Worm (Caenorhabditis elegans) whole organism, L3 larva: ENCODE results near the gene ZK1248.19.

Source experiments
- R02D3.7 ChIP-seq: fragments of 150-350 bp; optimal IDR thresholded peaks from 2 replicates; lab custom pipeline; 2014; ENCODE audit warnings: missing biosample characterization, missing genetic modification characterization
- ZK546.5 ChIP-seq: sonication (generic microtip); optimal IDR thresholded peaks from 2 replicates; lab custom pipeline; 2017; ENCODE audit warnings: missing biosample characterization, missing genetic modification characterization
- ama-1 ChIP-seq: fragments of 150-350 bp; optimal IDR thresholded peaks from 2 replicates; lab custom pipeline; 2018
- ceh-16 ChIP-seq: sonication (generic microtip); optimal IDR thresholded peaks from 2 replicates; lab custom pipeline; 2017; ENCODE audit warnings: missing biosample characterization, missing genetic modification characterization
- ceh-9 ChIP-seq: sonication (generic microtip); optimal IDR thresholded peaks from 2 replicates; lab custom pipeline; 2018; ENCODE audit warnings: missing biosample characterization, missing genetic modification characterization
- daf-12 ChIP-seq: fragments of 150-350 bp; optimal IDR thresholded peaks from 2 replicates; lab custom pipeline; 2014; ENCODE audit warnings: missing biosample characterization, missing genetic modification reagents, missing genetic modification characterization
- egl-5 ChIP-seq: fragments of 150-350 bp; optimal IDR thresholded peaks from 2 replicates; lab custom pipeline; 2017; ENCODE audit warnings: missing biosample characterization, missing genetic modification reagents, missing genetic modification characterization, inconsistent platforms
- elt-2 ChIP-seq: sonication (generic microtip); optimal IDR thresholded peaks from 2 replicates; lab custom pipeline; 2016; ENCODE audit warnings: missing genetic modification reagents, mild to moderate bottlenecking, missing genetic modification characterization, missing compliant biosample characterization
- elt-3 ChIP-seq, 3 experiments: fragments of 150-350 bp in 1 of 3; sonication (generic microtip) in 2 of 3; optimal IDR thresholded peaks; 2 replicates in 2 of 3; 4 replicates in 1 of 3; lab custom pipeline; 2014 to 2017; ENCODE audit warnings: missing biosample characterization in 3 of 3, missing genetic modification characterization in 3 of 3
- eor-1 ChIP-seq, 2 experiments: fragments of 150-350 bp; optimal IDR thresholded peaks; 2 replicates each; lab custom pipeline; 2014 to 2018; ENCODE audit warnings: missing biosample characterization in 2 of 2, missing genetic modification characterization in 2 of 2
- fkh-10 ChIP-seq: sonication (generic microtip); optimal IDR thresholded peaks from 2 replicates; lab custom pipeline; 2017; ENCODE audit warnings: missing biosample characterization, missing genetic modification reagents, missing genetic modification characterization
- fkh-2 ChIP-seq: fragments of 150-350 bp; optimal IDR thresholded peaks from 2 replicates; lab custom pipeline; 2014; ENCODE audit warnings: missing biosample characterization, missing genetic modification reagents, missing genetic modification characterization
- fos-1 ChIP-seq: fragments of 150-350 bp; optimal IDR thresholded peaks from 2 replicates; lab custom pipeline; 2014; ENCODE audit warnings: missing biosample characterization, missing genetic modification characterization
- hmg-11 ChIP-seq: sonication (generic microtip); optimal IDR thresholded peaks from 2 replicates; lab custom pipeline; 2016; ENCODE audit warnings: missing genetic modification characterization, missing compliant biosample characterization
- jun-1 ChIP-seq: fragments of 150-350 bp; optimal IDR thresholded peaks from 2 replicates; lab custom pipeline; 2014; ENCODE audit warnings: missing biosample characterization, missing genetic modification reagents, missing genetic modification characterization
- lin-15B ChIP-seq: fragments of 150-350 bp; optimal IDR thresholded peaks from 2 replicates; lab custom pipeline; 2014; ENCODE audit warnings: missing biosample characterization, missing genetic modification characterization
- lsy-12 ChIP-seq: sonication (generic microtip); optimal IDR thresholded peaks from 2 replicates; lab custom pipeline; 2016; ENCODE audit warnings: mild to moderate bottlenecking, missing genetic modification characterization, missing compliant biosample characterization
- mdl-1 ChIP-seq: fragments of 150-350 bp; optimal IDR thresholded peaks from 2 replicates; lab custom pipeline; 2014; ENCODE audit warnings: missing biosample characterization, missing genetic modification characterization
- mml-1 ChIP-seq: fragments of 150-350 bp; sonication (generic microtip); optimal IDR thresholded peaks from 3 replicates; lab custom pipeline; 2014; ENCODE audit warnings: missing biosample characterization, missing genetic modification characterization
- nhr-11 ChIP-seq: fragments of 150-350 bp; optimal IDR thresholded peaks from 2 replicates; lab custom pipeline; 2014; ENCODE audit warnings: missing biosample characterization, missing genetic modification characterization
- nhr-12 ChIP-seq: fragments of 150-350 bp; optimal IDR thresholded peaks from 2 replicates; lab custom pipeline; 2014; ENCODE audit warnings: missing biosample characterization, missing genetic modification characterization
- nhr-23 ChIP-seq: fragments of 150-350 bp; optimal IDR thresholded peaks from 2 replicates; lab custom pipeline; 2014; ENCODE audit warnings: missing biosample characterization, missing genetic modification reagents, missing genetic modification characterization
- nhr-25 ChIP-seq: sonication (generic microtip); optimal IDR thresholded peaks from 2 replicates; lab custom pipeline; 2017; ENCODE audit warnings: missing biosample characterization, missing genetic modification characterization
- nhr-28 ChIP-seq: fragments of 150-350 bp; optimal IDR thresholded peaks from 2 replicates; lab custom pipeline; 2014; ENCODE audit warnings: missing biosample characterization, missing genetic modification characterization
- nhr-43 ChIP-seq: sonication (generic microtip); optimal IDR thresholded peaks from 2 replicates; lab custom pipeline; 2016; ENCODE audit warnings: mild to moderate bottlenecking, missing genetic modification characterization, missing compliant biosample characterization; ENCODE audit not compliant: poor library complexity, severe bottlenecking
- nhr-67 ChIP-seq: fragments of 150-350 bp; optimal IDR thresholded peaks from 2 replicates; lab custom pipeline; 2014; ENCODE audit warnings: missing biosample characterization, missing genetic modification characterization
- nhr-76 ChIP-seq: fragments of 150-350 bp; sonication (generic microtip); optimal IDR thresholded peaks from 5 replicates; lab custom pipeline; 2014; ENCODE audit warnings: missing biosample characterization, missing genetic modification characterization
- nhr-77 ChIP-seq: fragments of 150-350 bp; optimal IDR thresholded peaks from 2 replicates; lab custom pipeline; 2014; ENCODE audit warnings: missing biosample characterization, missing genetic modification characterization
- pha-4 ChIP-seq: fragments of 150-350 bp; optimal IDR thresholded peaks from 2 replicates; lab custom pipeline; 2014; ENCODE audit warnings: missing biosample characterization, missing genetic modification reagents, missing genetic modification characterization
- pqm-1 ChIP-seq: fragments of 150-350 bp; optimal IDR thresholded peaks from 2 replicates; lab custom pipeline; 2017; ENCODE audit warnings: missing biosample characterization, missing genetic modification characterization, inconsistent platforms
- skn-1 ChIP-seq: fragments of 150-350 bp; optimal IDR thresholded peaks from 2 replicates; lab custom pipeline; 2014; ENCODE audit warnings: missing biosample characterization, missing genetic modification characterization
- tbx-2 ChIP-seq: sonication (generic microtip); optimal IDR thresholded peaks from 2 replicates; lab custom pipeline; 2016; ENCODE audit warnings: mild to moderate bottlenecking, missing genetic modification characterization, missing compliant biosample characterization
- unc-39 ChIP-seq: sonication (generic microtip); optimal IDR thresholded peaks from 4 replicates; lab custom pipeline; 2017; ENCODE audit warnings: missing biosample characterization, missing genetic modification characterization
- unc-62 ChIP-seq: fragments of 150-350 bp; sonication (generic microtip); optimal IDR thresholded peaks from 4 replicates; lab custom pipeline; 2014; ENCODE audit warnings: missing biosample characterization, missing genetic modification reagents, missing genetic modification characterization

Gene ZK1248.19

DNA sequence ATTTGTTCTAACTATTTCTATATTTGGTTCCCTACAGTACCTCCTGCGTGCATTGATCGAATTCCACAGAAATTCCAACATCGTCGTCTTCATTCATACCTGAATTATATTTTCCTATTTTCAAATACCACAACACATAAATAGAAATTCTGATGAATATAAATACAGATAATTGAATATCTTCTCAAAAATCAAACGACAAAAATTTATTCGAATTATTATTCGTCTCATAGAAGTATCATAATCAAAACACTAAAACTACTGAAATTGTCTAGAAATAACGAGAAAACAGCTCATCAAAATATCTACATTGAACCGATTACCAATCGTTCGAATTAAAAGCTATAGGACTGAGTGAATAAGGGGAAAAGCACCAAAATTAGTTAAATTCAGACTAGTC, 6.1 kb downstream of the ZK1248.19 start, which contains the start of gene gtap-1:
Gene gtap-1 (minus strand): TSS at position 101 of the 400 bp plus-strand sequence.
- TF ChIP-seq elt-3 (tag; optimal IDR thresholded peaks at IDR 0.05; lab: Kevin White, UChicago), result no peak
- TF ChIP-seq R02D3.7, result no peak
- TF ChIP-seq nhr-67 (tag; lab: Kevin White, UChicago), result no peak
- TF ChIP-seq jun-1, result no peak
- no peak for TF ChIP-seq nhr-76
- TF ChIP-seq lsy-12 (tag; lab: Kevin White, UChicago), result no peak
- TF ChIP-seq unc-39, result no peak
- no peak for TF ChIP-seq egl-5
- no peak for TF ChIP-seq tbx-2 (tag; lab: Kevin White, UChicago)
- TF ChIP-seq mml-1 (tag; lab: Kevin White, UChicago), result no peak
- TF ChIP-seq ZK546.5 (tag; lab: Kevin White, UChicago), result no peak
- no peak for TF ChIP-seq nhr-25 (tag; lab: Kevin White, UChicago)

DNA sequence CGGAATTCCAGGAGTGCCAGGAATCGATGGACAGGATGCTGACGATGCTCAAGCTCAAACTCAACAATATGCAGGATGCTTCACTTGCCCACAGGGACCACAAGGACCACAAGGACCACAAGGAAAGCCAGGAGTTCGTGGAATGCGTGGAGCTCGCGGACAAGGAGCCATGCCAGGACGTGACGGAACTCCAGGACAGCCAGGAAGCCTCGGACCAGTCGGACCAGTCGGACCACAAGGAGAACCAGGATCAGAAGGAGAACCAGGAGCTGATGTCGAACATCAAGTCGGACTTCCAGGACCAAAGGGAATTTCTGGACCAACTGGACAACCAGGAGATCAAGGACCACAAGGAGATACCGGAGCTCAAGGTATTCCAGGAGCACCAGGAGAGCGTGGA, 7.8 kb downstream of the ZK1248.19 start:
- TF ChIP-seq daf-12, result no peak
- TF ChIP-seq fkh-10, result no peak
- TF ChIP-seq nhr-12 (tag; lab: Kevin White, UChicago), result no peak
- no peak for TF ChIP-seq skn-1 (tag; lab: Kevin White, UChicago)
- no peak for TF ChIP-seq unc-62 (GFP tag; lab: Kevin White, UChicago)
- TF ChIP-seq lsy-12 (tag; lab: Kevin White, UChicago), result no peak
- no peak for TF ChIP-seq ama-1 (lab: Kevin White, UChicago)
- no peak for TF ChIP-seq egl-5
- no peak for TF ChIP-seq pha-4 (tag; lab: Kevin White, UChicago)

DNA sequence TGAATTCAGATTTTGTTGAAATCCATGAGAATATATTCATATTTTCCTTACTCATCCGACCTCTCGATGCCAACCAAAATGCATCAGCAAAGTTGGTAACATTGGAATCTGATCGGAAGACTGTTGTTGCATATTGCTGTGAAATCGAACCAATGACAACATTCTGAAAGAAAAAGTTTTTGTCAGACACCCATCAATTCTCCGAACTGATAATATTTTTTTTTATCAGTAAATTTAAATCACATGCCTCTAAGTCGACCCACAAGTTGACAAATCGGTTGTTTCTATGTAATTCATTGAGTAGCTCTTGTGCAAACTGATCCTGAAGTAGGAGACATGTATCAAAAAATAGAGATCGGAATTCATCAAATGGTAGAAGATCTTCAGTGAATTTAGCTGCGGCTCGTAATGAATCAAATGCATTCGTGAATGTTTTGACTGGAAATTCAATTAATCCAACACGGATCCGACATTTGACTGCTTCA, 9.2 kb downstream of the ZK1248.19 start, which contains the start of gene col-74:
Gene col-74 (plus strand): TSS at position 435 of the 485 bp plus-strand sequence.
- TF ChIP-seq elt-2 (tag; lab: Kevin White, UChicago) (peak; percentile 74), pqm-1 (tag; lab: Kevin White, UChicago) (peak; percentile 56), nhr-77 (tag; lab: Kevin White, UChicago) (no peak)

DNA sequence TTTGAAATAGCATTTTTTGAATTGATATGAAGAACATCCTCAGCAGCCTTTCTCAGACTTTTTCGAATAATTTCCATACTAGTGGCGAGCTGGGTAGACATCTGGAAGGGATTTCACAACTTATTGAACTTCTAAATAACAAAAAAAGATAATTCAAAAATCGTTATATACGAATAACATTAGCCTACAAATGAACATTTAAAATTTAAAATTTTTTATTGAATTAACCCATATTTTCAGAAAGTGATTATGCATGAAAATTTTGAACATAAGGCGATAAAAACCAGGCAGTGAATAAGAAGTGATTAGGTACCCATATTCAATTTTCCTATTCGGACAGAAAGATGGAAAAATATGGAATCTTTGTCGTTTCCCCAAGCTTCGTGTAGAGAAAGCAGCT, 10.7 kb downstream of the ZK1248.19 start, which contains the start of gene ZK1248.11:
Gene ZK1248.11 (minus strand): TSS at position 101 of the 400 bp plus-strand sequence.
- TF ChIP-seq nhr-77 (tag; lab: Kevin White, UChicago) (no peak), daf-12 (no peak), lin-15B (tag; lab: Kevin White, UChicago) (no peak), nhr-11 (tag; lab: Kevin White, UChicago) (no peak)
- TF ChIP-seq, all 47 proteins: peak for 0

DNA sequence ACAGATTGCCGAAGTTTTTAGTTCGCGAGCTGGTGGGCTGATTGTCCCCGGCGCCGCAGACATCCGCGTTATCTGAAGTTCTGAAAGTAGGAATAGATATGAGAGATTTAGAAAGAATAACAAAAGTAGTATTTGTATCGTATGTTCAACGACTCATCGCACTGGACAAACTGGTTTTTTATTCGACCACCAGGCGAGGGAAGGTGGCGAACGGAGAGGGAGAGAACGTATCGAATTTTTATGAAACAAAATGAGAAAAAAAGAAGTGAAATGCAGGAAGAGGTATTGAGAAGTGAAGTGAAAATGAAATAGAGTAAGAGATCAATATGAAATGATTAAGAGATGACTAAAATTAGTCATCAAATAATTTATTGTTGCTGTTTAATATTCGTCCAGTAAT, 11.8 kb downstream of the ZK1248.19 start, which contains the start of gene tbc-2:
Gene tbc-2 (minus strand): TSS at position 80 of the 400 bp plus-strand sequence.
- TF ChIP-seq nhr-23 (tag; lab: Kevin White, UChicago), result peak; percentile 37
- TF ChIP-seq hmg-11 (tag; lab: Kevin White, UChicago), result no peak
- TF ChIP-seq mdl-1 (tag; lab: Kevin White, UChicago), result no peak
- no peak for TF ChIP-seq nhr-28 (tag; lab: Kevin White, UChicago)
- TF ChIP-seq nhr-25 (tag; lab: Kevin White, UChicago), result peak; percentile 23
- TF ChIP-seq fkh-2 (tag; lab: Kevin White, UChicago), result no peak
- TF ChIP-seq ceh-9 (tag; lab: Kevin White, UChicago), result no peak
- no peak for TF ChIP-seq eor-1 (tag; optimal IDR thresholded peaks at IDR 0.05; lab: Kevin White, UChicago)
- TF ChIP-seq nhr-43 (tag; lab: Kevin White, UChicago), result no peak
- TF ChIP-seq ceh-16 (tag; lab: Kevin White, UChicago), result no peak
- no peak for TF ChIP-seq fos-1 (tag; lab: Kevin White, UChicago)
- TF ChIP-seq lsy-12 (tag; lab: Kevin White, UChicago), result no peak
- no peak for TF ChIP-seq unc-62 (GFP tag; lab: Kevin White, UChicago)
